Fruit fly (Drosophila melanogaster) whole organism, pupa: ENCODE results near the gene Mdr65.

Experiments
- CG14655 ChIP-seq: fragments of 200-800 bp; sonication (Bioruptor generic); optimal IDR thresholded peaks from 3 replicates; lab custom pipeline; 2017; ENCODE audit warnings: mild to moderate bottlenecking, missing biosample characterization, missing genetic modification reagents, missing genetic modification characterization
- CG15710 ChIP-seq: fragments of 200-800 bp; sonication (Bioruptor generic); optimal IDR thresholded peaks from 2 replicates; lab custom pipeline; 2018; ENCODE audit warnings: missing biosample characterization, mild to moderate bottlenecking, missing genetic modification characterization, moderate library complexity
- CG17806 ChIP-seq: fragments of 200-800 bp; sonication (Bioruptor generic); optimal IDR thresholded peaks from 2 replicates; lab custom pipeline; 2018; ENCODE audit warnings: missing biosample characterization, mild to moderate bottlenecking, missing genetic modification characterization, moderate library complexity
- CG8159 ChIP-seq: fragments of 200-800 bp; sonication (Bioruptor generic); optimal IDR thresholded peaks from 3 replicates; lab custom pipeline; 2018; ENCODE audit warnings: missing biosample characterization, mild to moderate bottlenecking, missing genetic modification characterization, moderate library complexity
- CG8301 ChIP-seq: fragments of 200-800 bp; sonication (Bioruptor generic); optimal IDR thresholded peaks from 2 replicates; lab custom pipeline; 2018; ENCODE audit warnings: missing biosample characterization, mild to moderate bottlenecking, missing genetic modification characterization
- D1 ChIP-seq: fragments of 200-800 bp; sonication (Bioruptor generic); optimal IDR thresholded peaks from 2 replicates; lab custom pipeline; 2018; ENCODE audit warnings: missing biosample characterization, mild to moderate bottlenecking, missing genetic modification characterization, moderate library complexity
- EcR ChIP-seq: fragments of 200-800 bp; sonication (Bioruptor generic); optimal IDR thresholded peaks from 3 replicates; lab custom pipeline; 2019; ENCODE audit warnings: missing biosample characterization, missing genetic modification characterization, mild to moderate bottlenecking, moderate library complexity, missing genetic modification reagents
- Ets98B ChIP-seq: fragments of 200-800 bp; sonication (Bioruptor generic); IDR thresholded peaks from 2 replicates; pipeline ENCODE4 v1.3.6; 2022; ENCODE audit warnings: missing biosample characterization, missing genetic modification characterization
- Pif1B ChIP-seq: fragments of 200-800 bp; sonication (Bioruptor generic); optimal IDR thresholded peaks from 3 replicates; lab custom pipeline; 2016; ENCODE audit warnings: missing biosample characterization, missing genetic modification characterization
- fd96Ca ChIP-seq: fragments of 200-800 bp; sonication (Bioruptor generic); IDR thresholded peaks from 3 replicates; pipeline ENCODE4 v1.3.6; 2022; ENCODE audit warnings: missing biosample characterization, missing genetic modification characterization
- rn ChIP-seq: fragments of 200-800 bp; sonication (Bioruptor generic); IDR thresholded peaks from 2 replicates; pipeline ENCODE4 v1.3.6; 2022; ENCODE audit warnings: missing biosample characterization, missing genetic modification characterization

dm6 chr3L:6254427-6255105, 9.0 kb upstream of the Mdr65 start:
- TF ChIP-seq fd96Ca (GFP tag; lab: Robert Waterston, UW): no peak
- no peak for TF ChIP-seq Ets98B
- TF ChIP-seq EcR: no peak
- no peak for TF ChIP-seq CG14655 (GFP tag; lab: Kevin White, UChicago)
- no peak for TF ChIP-seq CG15710
- TF ChIP-seq D1 (tag; lab: Kevin White, UChicago): no peak
- TF ChIP-seq CG8301: peak; percentile 7
- no peak for TF ChIP-seq Pif1B (GFP tag; lab: Kevin White, UChicago)
- TF ChIP-seq CG8159: no peak
- TF ChIP-seq rn (GFP tag; lab: Robert Waterston, UW): no peak
- TF ChIP-seq CG17806 (tag; lab: Kevin White, UChicago): no peak
